Worm (Caenorhabditis elegans): ENCODE data around the gene sri-26.
"Not testable (repeated sequence)": the region's sequence is repeated elsewhere in the genome, so short reads cannot be mapped to it uniquely, and the experiment has no call there.

sri-26 gene

ce11 chrV:15189567-15189966 is 25.7 kb upstream of the sri-26 start, which contains the start of gene cyn-3:
Gene cyn-3, plus strand, starts transcription at chrV:15189927.
- TF ChIP-seq T22C8.4 (GFP tag; IDR thresholded peaks at IDR 0.05), result no peak
- TF ChIP-seq ztf-23 (GFP tag; IDR thresholded peaks at IDR 0.05), result no peak
- no peak for TF ChIP-seq klf-2 (GFP tag; conservative IDR thresholded peaks at IDR 0.05)
- TF ChIP-seq flt-1 (GFP tag; IDR thresholded peaks at IDR 0.05), result no peak
- no peak for TF ChIP-seq ztf-29 (GFP tag; IDR thresholded peaks at IDR 0.05)
- no peak for TF ChIP-seq ref-1 (GFP tag; conservative IDR thresholded peaks at IDR 0.05)

- TF ChIP-seq klf-2 (GFP tag; conservative IDR thresholded peaks at IDR 0.05) (peak; percentile 80), med-1 (GFP tag; optimal IDR thresholded peaks at IDR 0.05; ENCODE audit: insufficient read depth) (peak; percentile 51), ztf-23 (GFP tag; IDR thresholded peaks at IDR 0.05) (peak; percentile 88), flt-1 (GFP tag; IDR thresholded peaks at IDR 0.05) (peak; percentile 96), tab-1 (GFP tag; IDR thresholded peaks at IDR 0.05) (peak; percentile 95), T22C8.4 (GFP tag; IDR thresholded peaks at IDR 0.05) (peak; percentile 89), ref-1 (GFP tag; conservative IDR thresholded peaks at IDR 0.05) (peak; percentile 78), ztf-29 (GFP tag; IDR thresholded peaks at IDR 0.05) (peak; percentile 86), cog-1 (tag; optimal IDR thresholded peaks at IDR 0.05) (peak; percentile 76)
These were observed 24.4 kb upstream of the sri-26 start, which contains the start of gene Y75B12B.11 for ce11 chrV:15190903-15191302. Gene Y75B12B.11, plus strand, starts transcription at chrV:15191296.

- TF ChIP-seq tab-1 (GFP tag; IDR thresholded peaks at IDR 0.05), result no peak
- no peak for TF ChIP-seq T22C8.4 (GFP tag; IDR thresholded peaks at IDR 0.05)
- no peak for TF ChIP-seq ref-1 (GFP tag; conservative IDR thresholded peaks at IDR 0.05)
- no peak for TF ChIP-seq med-1 (GFP tag; optimal IDR thresholded peaks at IDR 0.05; ENCODE audit: insufficient read depth)
- TF ChIP-seq cog-1 (tag; optimal IDR thresholded peaks at IDR 0.05), result no peak
- TF ChIP-seq ztf-23 (GFP tag; IDR thresholded peaks at IDR 0.05), result no peak
- TF ChIP-seq flt-1 (GFP tag; IDR thresholded peaks at IDR 0.05), result no peak
- no peak for TF ChIP-seq ztf-29 (GFP tag; IDR thresholded peaks at IDR 0.05)
- TF ChIP-seq klf-2 (GFP tag; conservative IDR thresholded peaks at IDR 0.05), result no peak
These were observed 23.3 kb upstream of the sri-26 start for ce11 chrV:15191971-15192370.

- TF ChIP-seq cog-1 (tag; optimal IDR thresholded peaks at IDR 0.05) (no peak), ztf-23 (GFP tag; IDR thresholded peaks at IDR 0.05) (no peak), flt-1 (GFP tag; IDR thresholded peaks at IDR 0.05) (no peak), med-1 (GFP tag; optimal IDR thresholded peaks at IDR 0.05; ENCODE audit: insufficient read depth) (no peak), tab-1 (GFP tag; IDR thresholded peaks at IDR 0.05) (no peak)
These were observed 22.9 kb upstream of the sri-26 start, which contains the start of gene plc-2 for ce11 chrV:15192377-15192776. Gene plc-2, plus strand, starts transcription at chrV:15192572.

- TF ChIP-seq T22C8.4 (GFP tag; IDR thresholded peaks at IDR 0.05) (no peak), tab-1 (GFP tag; IDR thresholded peaks at IDR 0.05) (no peak), med-1 (GFP tag; optimal IDR thresholded peaks at IDR 0.05; ENCODE audit: insufficient read depth) (no peak), klf-2 (GFP tag; conservative IDR thresholded peaks at IDR 0.05) (no peak), flt-1 (GFP tag; IDR thresholded peaks at IDR 0.05) (no peak), ref-1 (GFP tag; conservative IDR thresholded peaks at IDR 0.05) (no peak), ztf-23 (GFP tag; IDR thresholded peaks at IDR 0.05) (no peak), cog-1 (tag; optimal IDR thresholded peaks at IDR 0.05) (no peak), ztf-29 (GFP tag; IDR thresholded peaks at IDR 0.05) (no peak)
These were observed 21.4 kb upstream of the sri-26 start, which contains the start of gene Y75B12B.13 for ce11 chrV:15193909-15194308. Gene Y75B12B.13, minus strand, starts transcription at chrV:15194009.

ce11 chrV:15197955-15198354 is 17.3 kb upstream of the sri-26 start, which contains the start of gene srw-1:
Gene srw-1, plus strand, starts transcription at chrV:15198255.
- TF ChIP-seq T22C8.4 (GFP tag; IDR thresholded peaks at IDR 0.05) (no peak), ztf-23 (GFP tag; IDR thresholded peaks at IDR 0.05) (no peak), ref-1 (GFP tag; conservative IDR thresholded peaks at IDR 0.05) (no peak), klf-2 (GFP tag; conservative IDR thresholded peaks at IDR 0.05) (no peak), flt-1 (GFP tag; IDR thresholded peaks at IDR 0.05) (no peak), med-1 (GFP tag; optimal IDR thresholded peaks at IDR 0.05; ENCODE audit: insufficient read depth) (no peak), ztf-29 (GFP tag; IDR thresholded peaks at IDR 0.05) (no peak), tab-1 (GFP tag; IDR thresholded peaks at IDR 0.05) (no peak), cog-1 (tag; optimal IDR thresholded peaks at IDR 0.05) (no peak)

- TF ChIP-seq klf-2 (GFP tag; conservative IDR thresholded peaks at IDR 0.05) (no peak), T22C8.4 (GFP tag; IDR thresholded peaks at IDR 0.05) (no peak), flt-1 (GFP tag; IDR thresholded peaks at IDR 0.05) (no peak), ref-1 (GFP tag; conservative IDR thresholded peaks at IDR 0.05) (no peak), tab-1 (GFP tag; IDR thresholded peaks at IDR 0.05) (no peak), ztf-23 (GFP tag; IDR thresholded peaks at IDR 0.05) (no peak), cog-1 (tag; optimal IDR thresholded peaks at IDR 0.05) (no peak), ztf-29 (GFP tag; IDR thresholded peaks at IDR 0.05) (no peak), med-1 (GFP tag; optimal IDR thresholded peaks at IDR 0.05; ENCODE audit: insufficient read depth) (no peak)
These were observed 15.5 kb upstream of the sri-26 start, which contains the start of gene Y75B12B.10 for ce11 chrV:15199768-15200167. Gene Y75B12B.10, plus strand, starts transcription at chrV:15200068.

ce11 chrV:15207681-15208080 is 7.6 kb upstream of the sri-26 start, which contains the start of gene C41G6.12:
Gene C41G6.12, minus strand, starts transcription at chrV:15207781.
- not testable (repeated sequence) for TF ChIP-seq klf-2 (GFP tag; conservative IDR thresholded peaks at IDR 0.05); ref-1 (GFP tag; conservative IDR thresholded peaks at IDR 0.05); tab-1 (GFP tag; IDR thresholded peaks at IDR 0.05)

ce11 chrV:15211869-15212268 is 3.4 kb upstream of the sri-26 start, which contains the start of gene sri-24:
Gene sri-24, plus strand, starts transcription at chrV:15212169.
- not testable (repeated sequence) for TF ChIP-seq tab-1 (GFP tag; IDR thresholded peaks at IDR 0.05); flt-1 (GFP tag; IDR thresholded peaks at IDR 0.05); ref-1 (GFP tag; conservative IDR thresholded peaks at IDR 0.05)

ce11 chrV:15216705-15217104 is 1.4 kb downstream of the sri-26 start, which contains the start of gene sri-25:
Gene sri-25, plus strand, starts transcription at chrV:15217005.
- TF ChIP-seq ztf-23 (GFP tag; IDR thresholded peaks at IDR 0.05) (no peak), klf-2 (GFP tag; conservative IDR thresholded peaks at IDR 0.05) (no peak)

All from whole organism, midembryonic.